In the genomic region with DNA sequence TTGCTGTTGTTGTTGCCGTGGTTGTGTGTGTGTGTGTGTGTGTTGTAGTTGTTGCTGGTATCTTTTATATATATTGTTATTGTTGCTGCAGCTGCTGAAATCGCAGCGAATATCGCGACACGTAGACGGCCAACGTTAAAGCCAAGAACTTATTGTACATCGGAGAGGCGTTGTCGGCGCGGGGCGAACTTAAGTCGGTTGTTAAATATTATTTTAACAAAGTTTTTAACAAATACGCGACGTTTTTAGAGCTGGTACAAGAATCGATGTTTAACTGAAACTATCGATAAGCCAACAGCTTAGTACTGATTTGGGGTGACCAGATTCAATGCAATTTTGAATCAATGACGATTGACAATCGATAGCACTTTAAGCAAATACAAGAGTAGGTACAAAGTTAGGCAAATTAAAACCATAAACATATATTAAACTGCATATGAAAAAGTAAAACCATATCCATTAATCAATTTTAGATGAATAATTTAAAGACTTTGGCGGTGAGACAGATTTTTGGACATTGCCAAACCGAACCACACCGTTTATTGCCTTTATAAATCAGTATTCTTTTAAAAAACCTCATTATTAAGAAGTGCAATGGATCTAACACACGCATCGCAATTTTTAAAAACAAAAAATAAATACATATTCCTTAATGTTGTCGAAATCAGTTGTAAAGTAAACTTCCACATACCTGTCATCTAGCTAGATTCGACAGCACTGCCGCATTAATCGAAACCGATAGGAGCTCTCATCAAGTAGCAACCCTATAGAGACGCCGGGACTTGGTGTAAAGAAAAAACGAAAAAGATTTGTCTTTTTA, we compare ENCODE assay signal across 1 fruit fly cellular context.
TF ChIP-seq lines count a peak whose summit lies in the region.

TSS of gene Mrtf (minus strand) at position 268 of the 820 bp plus-strand sequence.
TSS of gene Non2 (plus strand) at position 731 of the 820 bp plus-strand sequence.

TF ChIP-seq in whole organism, embryonic, 481 proteins besides CTCF, POLR2A, EP300 and RAD21 (continued from another document and continues in another):
- TF ChIP-seq CG10274 (GFP tag; optimal IDR thresholded peaks at IDR 0.05; lab: Kevin White, UChicago) (peak; percentile 9), Hr78 (GFP tag; optimal IDR thresholded peaks at IDR 0.05; lab: Kevin White, UChicago) (no peak), B-H1 (GFP tag; IDR thresholded peaks at IDR 0.05; lab: Robert Waterston, UW) (0 out of 3 replicates have a peak, but pooled peaks have one; percentile 31), Nf-YA (GFP tag; IDR thresholded peaks at IDR 0.05; lab: Robert Waterston, UW) (peak; percentile 33; the same call in 1 of the 2 replicates), z (GFP tag; IDR thresholded peaks at IDR 0.05; lab: Robert Waterston, UW) (no peak), CG5180 (GFP tag; optimal IDR thresholded peaks at IDR 0.05; lab: Kevin White, UChicago) (no peak), CG7271 (tag; optimal IDR thresholded peaks at IDR 0.05; lab: Kevin White, UChicago) (no peak), row (GFP tag; IDR thresholded peaks at IDR 0.05; lab: Robert Waterston, UW) (peak; percentile 78), CG8281 (tag; optimal IDR thresholded peaks at IDR 0.05; lab: Kevin White, UChicago) (no peak), Kr (GFP tag; optimal IDR thresholded peaks at IDR 0.05; lab: Kevin White, UChicago) (no peak), CrebB (tag; optimal IDR thresholded peaks at IDR 0.05; lab: Kevin White, UChicago) (no peak), CG17568 (GFP tag; optimal IDR thresholded peaks at IDR 0.05; lab: Kevin White, UChicago) (no peak), HLHmδ (GFP tag; optimal IDR thresholded peaks at IDR 0.05; lab: Kevin White, UChicago) (no peak), CG4854 (GFP tag; optimal IDR thresholded peaks at IDR 0.05; lab: Kevin White, UChicago) (no peak), CG11247 (GFP tag; IDR thresholded peaks at IDR 0.05; lab: Robert Waterston, UW) (peak; percentile 34; the same call in 1 of the 2 replicates), MTF-1 (GFP tag; optimal IDR thresholded peaks at IDR 0.05; lab: Kevin White, UChicago; ENCODE audit: borderline replicate concordance) (no peak), gsb (GFP tag; IDR thresholded peaks at IDR 0.05; lab: Robert Waterston, UW) (0 out of 2 replicates have a peak, but pooled peaks have one; percentile 16), otp (GFP tag; IDR thresholded peaks at IDR 0.05; lab: Robert Waterston, UW) (peak; percentile 17; the same call in 1 of the 3 replicates), mirr (GFP tag; optimal IDR thresholded peaks at IDR 0.05; lab: Kevin White, UChicago) (no peak), prd (optimal IDR thresholded peaks at IDR 0.05; lab: Kevin White, UChicago) (no peak), prd (GFP tag; IDR thresholded peaks at IDR 0.05; lab: Robert Waterston, UW) (peak; percentile 65; the same call in 2 of the 3 replicates), CG16863 (GFP tag; optimal IDR thresholded peaks at IDR 0.05; lab: Kevin White, UChicago) (peak; percentile 49), CG2116 (GFP tag; optimal IDR thresholded peaks at IDR 0.05; lab: Kevin White, UChicago) (peak; percentile 98), caup (GFP tag; optimal IDR thresholded peaks at IDR 0.05; lab: Kevin White, UChicago; ENCODE audit: severe bottlenecking) (no peak), CG33213 (GFP tag; optimal IDR thresholded peaks at IDR 0.05; lab: Kevin White, UChicago) (no peak), bbx (GFP tag; IDR thresholded peaks at IDR 0.05; lab: Robert Waterston, UW; ENCODE audit: partially characterized antibody) (peak; percentile 79), CG14710 (tag; optimal IDR thresholded peaks at IDR 0.05; lab: Kevin White, UChicago) (peak; percentile 75), Nf-YC (tag; optimal IDR thresholded peaks at IDR 0.05; lab: Kevin White, UChicago) (peak; percentile 62), so (GFP tag; IDR thresholded peaks at IDR 0.05; lab: Robert Waterston, UW) (no peak), CG3838 (GFP tag; optimal IDR thresholded peaks at IDR 0.05; lab: Kevin White, UChicago) (no peak), h (optimal IDR thresholded peaks at IDR 0.05; lab: Kevin White, UChicago) (no peak), mld (GFP tag; IDR thresholded peaks at IDR 0.05; lab: Robert Waterston, UW; ENCODE audit: partially characterized antibody) (peak; percentile 83), jing (GFP tag; optimal IDR thresholded peaks at IDR 0.05; lab: Kevin White, UChicago) (no peak), CG6765 (GFP tag; optimal IDR thresholded peaks at IDR 0.05; lab: Kevin White, UChicago) (no peak), CG34224 (GFP tag; IDR thresholded peaks at IDR 0.05; lab: Robert Waterston, UW; ENCODE audit: partially characterized antibody) (peak; percentile 70), CG30020 (tag; optimal IDR thresholded peaks at IDR 0.05; lab: Kevin White, UChicago) (peak; percentile 72), CG11723 (GFP tag; optimal IDR thresholded peaks at IDR 0.05; lab: Kevin White, UChicago) (peak; percentile 23), Hsf (GFP tag; optimal IDR thresholded peaks at IDR 0.05; lab: Kevin White, UChicago) (peak; percentile 70), Antp (GFP tag; optimal IDR thresholded peaks at IDR 0.05; lab: Kevin White, UChicago) (peak; percentile 61), sim (GFP tag; IDR thresholded peaks at IDR 0.05; lab: Robert Waterston, UW) (no peak), oc (tag; optimal IDR thresholded peaks at IDR 0.05; lab: Kevin White, UChicago) (no peak), CG10543 (GFP tag; optimal IDR thresholded peaks at IDR 0.05; lab: Kevin White, UChicago) (peak; percentile 58), ash1 (GFP tag; optimal IDR thresholded peaks at IDR 0.05; lab: Kevin White, UChicago) (no peak), eyg (GFP tag; optimal IDR thresholded peaks at IDR 0.05; lab: Kevin White, UChicago) (peak; percentile 11), CG15601 (tag; optimal IDR thresholded peaks at IDR 0.05; lab: Kevin White, UChicago) (peak; percentile 32), seq (GFP tag; IDR thresholded peaks at IDR 0.05; lab: Robert Waterston, UW) (no peak), Scr (GFP tag; IDR thresholded peaks at IDR 0.05; lab: Robert Waterston, UW; ENCODE audit: partially characterized antibody) (peak; percentile 84), CG6272 (GFP tag; IDR thresholded peaks at IDR 0.05; lab: Robert Waterston, UW) (peak; percentile 10; the same call in 1 of the 2 replicates), gcm2 (GFP tag; optimal IDR thresholded peaks at IDR 0.05; lab: Kevin White, UChicago) (peak; percentile 18), dan (GFP tag; IDR thresholded peaks at IDR 0.05; lab: Robert Waterston, UW) (no peak), CG13624 (GFP tag; optimal IDR thresholded peaks at IDR 0.05; lab: Kevin White, UChicago) (peak; percentile 48), Pdp1 (GFP tag; optimal IDR thresholded peaks at IDR 0.05; lab: Kevin White, UChicago) (peak; percentile 49 to 76), ssp (GFP tag; IDR thresholded peaks at IDR 0.05; lab: Robert Waterston, UW) (peak; percentile 26; the same call in 1 of the 2 replicates), zf30C (GFP tag; optimal IDR thresholded peaks at IDR 0.05; lab: Kevin White, UChicago) (no peak), CG9876 (GFP tag; optimal IDR thresholded peaks at IDR 0.05; lab: Kevin White, UChicago) (no peak), CG32772 (GFP tag; IDR thresholded peaks at IDR 0.05; lab: Robert Waterston, UW) (peak; percentile 18; the same call in 1 of the 2 replicates), sna (GFP tag; IDR thresholded peaks at IDR 0.05; lab: Robert Waterston, UW; ENCODE audit: partially characterized antibody) (peak; percentile 71), ATbp (GFP tag; optimal IDR thresholded peaks at IDR 0.05; lab: Kevin White, UChicago) (peak; percentile 9), Poxn (GFP tag; IDR thresholded peaks at IDR 0.05; lab: Robert Waterston, UW) (no peak), Usf (GFP tag; optimal IDR thresholded peaks at IDR 0.05; lab: Kevin White, UChicago) (peak; percentile 50), Rfx (GFP tag; IDR thresholded peaks at IDR 0.05; lab: Robert Waterston, UW) (peak; percentile 69), Sry-δ (GFP tag; optimal IDR thresholded peaks at IDR 0.05; lab: Kevin White, UChicago) (peak; percentile 91), yki (optimal IDR thresholded peaks at IDR 0.05; lab: Kevin White, UChicago) (no peak), TFAM (GFP tag; optimal IDR thresholded peaks at IDR 0.05; lab: Kevin White, UChicago) (no peak), tll (GFP tag; optimal IDR thresholded peaks at IDR 0.05; lab: Kevin White, UChicago) (no peak), CG13123 (GFP tag; optimal IDR thresholded peaks at IDR 0.05; lab: Kevin White, UChicago) (no peak), CG15073 (GFP tag; optimal IDR thresholded peaks at IDR 0.05; lab: Kevin White, UChicago) (no peak), pnt (GFP tag; optimal IDR thresholded peaks at IDR 0.05; lab: Kevin White, UChicago) (peak; percentile 55), Bgb (GFP tag; IDR thresholded peaks at IDR 0.05; lab: Robert Waterston, UW; ENCODE audit: partially characterized antibody) (peak; percentile 84), CG17361 (GFP tag; IDR thresholded peaks at IDR 0.05; lab: Robert Waterston, UW) (peak; percentile 79), Awh (GFP tag; IDR thresholded peaks at IDR 0.05; lab: Robert Waterston, UW) (no peak), Mad (GFP tag; optimal IDR thresholded peaks at IDR 0.05; lab: Kevin White, UChicago) (peak; percentile 48), Bteb2 (GFP tag; optimal IDR thresholded peaks at IDR 0.05; lab: Kevin White, UChicago) (peak; percentile 18), Camta (GFP tag; optimal IDR thresholded peaks at IDR 0.05; lab: Kevin White, UChicago) (peak; percentile 47), C15 (GFP tag; IDR thresholded peaks at IDR 0.05; lab: Robert Waterston, UW) (0 out of 3 replicates have a peak, but pooled peaks have one; percentile 26), CG18599 (GFP tag; optimal IDR thresholded peaks at IDR 0.05; lab: Kevin White, UChicago) (peak; percentile 62), CG12391 (tag; optimal IDR thresholded peaks at IDR 0.05; lab: Kevin White, UChicago) (peak; percentile 72), CG8924 (tag; optimal IDR thresholded peaks at IDR 0.05; lab: Kevin White, UChicago) (peak; percentile 72), ERR (GFP tag; optimal IDR thresholded peaks at IDR 0.05; lab: Kevin White, UChicago) (no peak), CG9437 (GFP tag; optimal IDR thresholded peaks at IDR 0.05; lab: Kevin White, UChicago) (peak; percentile 45), fd102C (GFP tag; optimal IDR thresholded peaks at IDR 0.05; lab: Kevin White, UChicago) (no peak), CG7987 (GFP tag; optimal IDR thresholded peaks at IDR 0.05; lab: Kevin White, UChicago) (no peak), CG9609 (GFP tag; optimal IDR thresholded peaks at IDR 0.05; lab: Kevin White, UChicago) (peak; percentile 46), HmgZ (tag; optimal IDR thresholded peaks at IDR 0.05; lab: Kevin White, UChicago) (peak; percentile 54), ab (GFP tag; optimal IDR thresholded peaks at IDR 0.05; lab: Kevin White, UChicago) (no peak), CG14965 (GFP tag; optimal IDR thresholded peaks at IDR 0.05; lab: Kevin White, UChicago; ENCODE audit: borderline replicate concordance) (no peak), tgo (GFP tag; IDR thresholded peaks at IDR 0.05; lab: Robert Waterston, UW) (peak; percentile 45; the same call in 2 of the 3 replicates), dm (GFP tag; optimal IDR thresholded peaks at IDR 0.05; lab: Kevin White, UChicago) (peak; percentile 40), esg (GFP tag; conservative IDR thresholded peaks at IDR 0.05; lab: Robert Waterston, UW) (no peak), ewg (GFP tag; optimal IDR thresholded peaks at IDR 0.05; lab: Kevin White, UChicago) (peak; percentile 23), Asciz (GFP tag; optimal IDR thresholded peaks at IDR 0.05; lab: Kevin White, UChicago) (peak; percentile 7), maf-S (GFP tag; optimal IDR thresholded peaks at IDR 0.05; lab: Kevin White, UChicago) (peak; percentile 57), CG30403 (GFP tag; optimal IDR thresholded peaks at IDR 0.05; lab: Kevin White, UChicago) (peak; percentile 82), klu (GFP tag; IDR thresholded peaks at IDR 0.05; lab: Robert Waterston, UW) (no peak), CG32767 (GFP tag; IDR thresholded peaks at IDR 0.05; lab: Robert Waterston, UW) (0 out of 2 replicates have a peak, but pooled peaks have one; percentile 28), CG4730 (GFP tag; IDR thresholded peaks at IDR 0.05; lab: Robert Waterston, UW) (0 out of 2 replicates have a peak, but pooled peaks have one; percentile 17), Drgx (GFP tag; IDR thresholded peaks at IDR 0.05; lab: Robert Waterston, UW) (no peak), dpn (GFP tag; optimal IDR thresholded peaks at IDR 0.05; lab: Kevin White, UChicago) (peak; percentile 64 to 70), mam (GFP tag; optimal IDR thresholded peaks at IDR 0.05; lab: Kevin White, UChicago) (peak; percentile 72), sug (tag; optimal IDR thresholded peaks at IDR 0.05; lab: Kevin White, UChicago) (peak; percentile 55), YL-1 (GFP tag; optimal IDR thresholded peaks at IDR 0.05; lab: Kevin White, UChicago) (no peak), CG1529 (GFP tag; optimal IDR thresholded peaks at IDR 0.05; lab: Kevin White, UChicago) (peak; percentile 3), CG9727 (GFP tag; optimal IDR thresholded peaks at IDR 0.05; lab: Kevin White, UChicago) (peak; percentile 65), CG3847 (GFP tag; IDR thresholded peaks at IDR 0.05; lab: Robert Waterston, UW) (peak; percentile 57; the same call in 1 of the 2 replicates), CG16815 (GFP tag; optimal IDR thresholded peaks at IDR 0.05; lab: Kevin White, UChicago) (peak; percentile 42), repo (GFP tag; optimal IDR thresholded peaks at IDR 0.05; lab: Kevin White, UChicago) (peak; percentile 13), CG9932 (GFP tag; IDR thresholded peaks at IDR 0.05; lab: Robert Waterston, UW) (peak; percentile 77), Mes4 (GFP tag; optimal IDR thresholded peaks at IDR 0.05; lab: Kevin White, UChicago) (peak; percentile 48), CG2678 (tag; optimal IDR thresholded peaks at IDR 0.05; lab: Kevin White, UChicago) (peak; percentile 66), CG15011 (GFP tag; optimal IDR thresholded peaks at IDR 0.05; lab: Kevin White, UChicago) (peak; percentile 32), CG6854 (GFP tag; optimal IDR thresholded peaks at IDR 0.05; lab: Kevin White, UChicago) (peak; percentile 47), CG2889 (GFP tag; IDR thresholded peaks at IDR 0.05; lab: Robert Waterston, UW) (no peak), Six4 (GFP tag; optimal IDR thresholded peaks at IDR 0.05; lab: Kevin White, UChicago) (peak; percentile 50), ro (GFP tag; IDR thresholded peaks at IDR 0.05; lab: Robert Waterston, UW) (no peak), CG11696 (GFP tag; IDR thresholded peaks at IDR 0.05; lab: Robert Waterston, UW) (0 out of 2 replicates have a peak, but pooled peaks have one; percentile 14), Dip3 (GFP tag; optimal IDR thresholded peaks at IDR 0.05; lab: Kevin White, UChicago) (peak; percentile 69), CG9817 (tag; optimal IDR thresholded peaks at IDR 0.05; lab: Kevin White, UChicago) (peak; percentile 60), Oaz (GFP tag; IDR thresholded peaks at IDR 0.05; lab: Robert Waterston, UW) (no peak)
